Worm (Caenorhabditis elegans) whole organism, mixed stage, embryonic: ENCODE measurements around the gene cah-4.

Experiments used
- M03D4.4 ChIP-seq: sonication (generic microtip); optimal IDR thresholded peaks from 2 replicates; lab custom pipeline; 2017; ENCODE audit warnings: mild to moderate bottlenecking, missing genetic modification characterization, missing compliant biosample characterization
- blmp-1 ChIP-seq: fragments of 150-350 bp; optimal IDR thresholded peaks from 2 replicates; lab custom pipeline; 2014; ENCODE audit warnings: missing biosample characterization, missing genetic modification characterization
- ceh-39 ChIP-seq: fragments of 150-350 bp; optimal IDR thresholded peaks from 2 replicates; lab custom pipeline; 2014; ENCODE audit warnings: missing biosample characterization, missing genetic modification characterization
- cnd-1 ChIP-seq: fragments of 200-800 bp; sonication (Bioruptor generic); optimal IDR thresholded peaks from 2 replicates; lab custom pipeline; 2018; ENCODE audit warnings: mild to moderate bottlenecking, missing genetic modification characterization, missing compliant biosample characterization
- ham-2 ChIP-seq: fragments of 200-800 bp; sonication (Bioruptor generic); optimal IDR thresholded peaks from 2 replicates; lab custom pipeline; 2018; ENCODE audit warnings: mild to moderate bottlenecking, missing genetic modification characterization, missing compliant biosample characterization
- lin-13 ChIP-seq: fragments of 150-350 bp; optimal IDR thresholded peaks from 2 replicates; lab custom pipeline; 2014; ENCODE audit warnings: missing biosample characterization, missing genetic modification characterization
- nhr-237 ChIP-seq: fragments of 150-350 bp; optimal IDR thresholded peaks from 2 replicates; lab custom pipeline; 2014; ENCODE audit warnings: missing biosample characterization, missing genetic modification characterization
- nhr-76 ChIP-seq: sonication (generic microtip); optimal IDR thresholded peaks from 2 replicates; lab custom pipeline; 2017; ENCODE audit warnings: missing biosample characterization, missing genetic modification characterization
- pha-4 ChIP-seq: fragments of 150-350 bp; optimal IDR thresholded peaks from 2 replicates; lab custom pipeline; 2018; ENCODE audit warnings: missing biosample characterization, missing genetic modification reagents, missing genetic modification characterization
- sem-2 ChIP-seq: fragments of 200-800 bp; sonication (Bioruptor generic); optimal IDR thresholded peaks from 2 replicates; lab custom pipeline; 2018; ENCODE audit warnings: mild to moderate bottlenecking, missing genetic modification characterization, missing compliant biosample characterization
- unc-62 ChIP-seq: fragments of 150-350 bp; optimal IDR thresholded peaks from 2 replicates; lab custom pipeline; 2014; ENCODE audit warnings: missing biosample characterization, missing genetic modification reagents, missing genetic modification characterization
- ztf-11 ChIP-seq: fragments of 150-350 bp; optimal IDR thresholded peaks from 2 replicates; lab custom pipeline; 2014; ENCODE audit warnings: missing biosample characterization, missing genetic modification characterization

DNA sequence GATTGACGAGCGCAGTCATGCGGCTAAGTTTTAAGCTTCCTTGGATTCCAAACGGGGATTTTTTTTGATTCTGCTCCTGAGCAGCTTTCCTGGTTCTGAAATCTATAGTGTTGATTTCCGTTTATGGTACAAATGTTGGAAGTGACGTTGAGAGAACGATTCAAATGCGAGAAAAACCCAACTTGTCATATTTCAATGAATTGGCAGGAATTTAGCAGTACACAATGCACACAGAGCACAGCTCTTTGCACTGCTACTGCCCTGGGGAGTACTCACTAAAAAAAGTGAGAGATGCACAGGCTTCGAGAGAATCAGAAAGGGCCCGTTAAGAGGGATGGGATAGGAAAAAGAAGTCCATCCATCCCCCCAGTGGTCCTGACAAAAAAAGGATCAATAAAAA lies 41.8 kb upstream of the cah-4 start, which contains the start of gene sad-1:
- no peak for TF ChIP-seq pha-4 (tag; lab: Kevin White, UChicago)
- TF ChIP-seq blmp-1 (tag; lab: Kevin White, UChicago), result no peak
- TF ChIP-seq unc-62 (GFP tag; lab: Kevin White, UChicago), result no peak
- no peak for TF ChIP-seq ztf-11
- no peak for TF ChIP-seq nhr-76
- TF ChIP-seq M03D4.4 (tag; lab: Kevin White, UChicago), result no peak
- TF ChIP-seq lin-13 (tag; lab: Kevin White, UChicago), result no peak
- TF ChIP-seq sem-2 (GFP tag; lab: Kevin White, UChicago), result no peak
- TF ChIP-seq cnd-1 (tag; lab: Kevin White, UChicago), result no peak
- TF ChIP-seq ceh-39 (tag; lab: Kevin White, UChicago), result no peak
- no peak for TF ChIP-seq ham-2
- no peak for TF ChIP-seq nhr-237
